Worm (Caenorhabditis elegans): ENCODE results near the gene pals-37.

Gene pals-37

DNA sequence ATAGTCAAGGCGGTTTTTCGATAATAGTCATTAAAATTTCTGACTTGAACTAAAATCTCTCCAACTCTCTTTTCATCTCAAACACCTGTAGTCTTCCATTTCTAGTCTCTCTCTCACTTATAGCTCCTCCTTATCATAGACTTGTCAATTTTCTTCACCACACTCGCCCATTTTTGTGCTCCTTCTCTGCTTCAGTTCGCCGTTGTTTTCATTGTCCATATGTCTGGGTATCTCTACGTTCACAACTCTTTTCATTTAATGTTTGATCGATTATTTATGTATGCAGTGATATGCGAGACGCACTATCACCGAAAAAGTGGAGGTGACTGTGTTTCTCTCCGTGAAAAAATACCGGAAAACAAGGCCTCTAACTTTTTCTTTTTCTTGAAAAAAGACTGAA, 26.4 kb upstream of the pals-37 start:
- TF ChIP-seq zag-1 (tag; optimal IDR thresholded peaks at IDR 0.05), result no peak
- peak; percentile 96 for TF ChIP-seq fos-1 (tag; optimal IDR thresholded peaks at IDR 0.05)
- no peak for TF ChIP-seq ceh-82 (tag; optimal IDR thresholded peaks at IDR 0.05)
- peak; percentile 67 for TF ChIP-seq sma-9 (GFP tag; optimal IDR thresholded peaks at IDR 0.05)
- no peak for TF ChIP-seq sma-9 (tag; optimal IDR thresholded peaks at IDR 0.05)
- TF ChIP-seq F13H6.1 (tag; optimal IDR thresholded peaks at IDR 0.05), result peak; percentile 26
- TF ChIP-seq nhr-25 (tag; optimal IDR thresholded peaks at IDR 0.05), result no peak
- TF ChIP-seq crh-2 (tag; optimal IDR thresholded peaks at IDR 0.05), result peak; percentile 21
- TF ChIP-seq C34F6.9 (tag; optimal IDR thresholded peaks at IDR 0.05), result no peak
- TF ChIP-seq ztf-1 (GFP tag; conservative IDR thresholded peaks at IDR 0.05), result no peak
- no peak for TF ChIP-seq nhr-10 (tag; optimal IDR thresholded peaks at IDR 0.05)
- no peak for TF ChIP-seq mdl-1 (tag; optimal IDR thresholded peaks at IDR 0.05)
- TF ChIP-seq gmeb-1 (tag; optimal IDR thresholded peaks at IDR 0.05), result peak; percentile 31

DNA sequence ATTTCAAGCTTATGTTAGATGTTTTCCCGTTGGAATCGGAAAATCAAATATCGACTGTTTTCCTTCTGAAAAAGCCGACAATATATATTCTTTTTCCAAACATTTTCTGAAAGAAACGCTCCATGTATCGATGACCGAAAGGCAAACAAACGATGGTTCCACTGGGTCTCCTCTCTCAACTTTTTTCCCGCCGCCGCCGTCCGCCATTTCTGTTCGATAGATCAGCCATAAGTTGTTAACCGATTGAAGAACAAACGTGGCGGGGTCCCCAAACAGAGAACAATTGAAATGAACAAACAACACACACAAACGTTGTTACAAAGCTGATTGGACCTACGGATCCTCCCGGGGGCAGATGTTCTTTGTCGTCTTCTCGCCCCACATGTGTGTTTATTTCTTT, 25.3 kb upstream of the pals-37 start:
- TF ChIP-seq crh-2 (tag; optimal IDR thresholded peaks at IDR 0.05) (no peak), F13H6.1 (tag; optimal IDR thresholded peaks at IDR 0.05) (peak; percentile 7), nhr-129 (tag; optimal IDR thresholded peaks at IDR 0.05) (no peak), nhr-6 (tag; optimal IDR thresholded peaks at IDR 0.05) (no peak), unc-62 (GFP tag; optimal IDR thresholded peaks at IDR 0.05) (no peak), ztf-4 (tag; optimal IDR thresholded peaks at IDR 0.05) (no peak), mbf-1 (tag; optimal IDR thresholded peaks at IDR 0.05) (no peak), unc-39 (tag; optimal IDR thresholded peaks at IDR 0.05) (no peak), dmd-4 (tag; optimal IDR thresholded peaks at IDR 0.05) (no peak), alr-1 (tag; optimal IDR thresholded peaks at IDR 0.05) (no peak), unc-55 (GFP tag; optimal IDR thresholded peaks at IDR 0.05) (no peak), sma-9 (GFP tag; optimal IDR thresholded peaks at IDR 0.05) (peak; percentile 45), sma-9 (tag; optimal IDR thresholded peaks at IDR 0.05) (no peak)

- TF ChIP-seq egl-27 (tag; optimal IDR thresholded peaks at IDR 0.05) (peak; percentile 79), nhr-77 (tag; optimal IDR thresholded peaks at IDR 0.05) (no peak), ztf-1 (GFP tag; conservative IDR thresholded peaks at IDR 0.05) (no peak), mdl-1 (tag; optimal IDR thresholded peaks at IDR 0.05) (peak in 1 of 2 experiments; percentile 67), sma-9 (GFP tag; optimal IDR thresholded peaks at IDR 0.05) (peak; percentile 95), sma-9 (tag; optimal IDR thresholded peaks at IDR 0.05) (peak; percentile 23), F13H6.1 (tag; optimal IDR thresholded peaks at IDR 0.05) (peak; percentile 96), nhr-21 (tag; optimal IDR thresholded peaks at IDR 0.05) (peak; percentile 66), lin-11 (tag; optimal IDR thresholded peaks at IDR 0.05) (peak; percentile 63), zag-1 (tag; optimal IDR thresholded peaks at IDR 0.05) (peak; percentile 93), mab-5 (tag; optimal IDR thresholded peaks at IDR 0.05) (peak; percentile 21), crh-2 (tag; optimal IDR thresholded peaks at IDR 0.05) (peak; percentile 89), skn-1 (tag; optimal IDR thresholded peaks at IDR 0.05) (no peak), ztf-4 (tag; optimal IDR thresholded peaks at IDR 0.05) (peak; percentile 59), alr-1 (tag; optimal IDR thresholded peaks at IDR 0.05) (no peak), blmp-1 (tag; optimal IDR thresholded peaks at IDR 0.05; ENCODE audit: insufficient read depth) (peak; percentile 26), C34F6.9 (tag; optimal IDR thresholded peaks at IDR 0.05) (peak; percentile 96), unc-62 (GFP tag; optimal IDR thresholded peaks at IDR 0.05) (no peak), fos-1 (tag; optimal IDR thresholded peaks at IDR 0.05) (peak; percentile 20), ztf-11 (tag; optimal IDR thresholded peaks at IDR 0.05) (no peak), nhr-25 (tag; optimal IDR thresholded peaks at IDR 0.05) (peak; percentile 63), snpc-4 (tag; optimal IDR thresholded peaks at IDR 0.05) (peak; percentile 32), elt-3 (tag; optimal IDR thresholded peaks at IDR 0.05) (no peak), nhr-129 (tag; optimal IDR thresholded peaks at IDR 0.05) (peak; percentile 86), lin-13 (GFP tag; optimal IDR thresholded peaks at IDR 0.05) (peak; percentile 64), unc-55 (GFP tag; optimal IDR thresholded peaks at IDR 0.05) (peak; percentile 90), nhr-11 (tag; optimal IDR thresholded peaks at IDR 0.05) (no peak), gmeb-1 (tag; optimal IDR thresholded peaks at IDR 0.05) (peak; percentile 55), nhr-237 (tag; optimal IDR thresholded peaks at IDR 0.05) (no peak), unc-39 (tag; optimal IDR thresholded peaks at IDR 0.05) (no peak), sem-4 (tag; optimal IDR thresholded peaks at IDR 0.05) (peak; percentile 80), sma-3 (GFP tag; optimal IDR thresholded peaks at IDR 0.05) (peak; percentile 53), Y55F3AM.14 (GFP tag; optimal IDR thresholded peaks at IDR 0.05) (peak; percentile 73), lsy-2 (tag; optimal IDR thresholded peaks at IDR 0.05) (peak; percentile 55 to 84)
These were observed 24.1 kb upstream of the pals-37 start for ce11 chrV:12465399-12465798.

Data from whole organism, L2 larva.